Fruit fly (Drosophila melanogaster) whole organism, embryonic: ENCODE results near the gene CG34348.

Experiments used
- CG10543 ChIP-seq: fragments of 200-800 bp; sonication (Bioruptor generic); optimal IDR thresholded peaks from 3 replicates; lab custom pipeline; 2017; ENCODE audit warnings: missing biosample characterization, mild to moderate bottlenecking, missing genetic modification characterization, moderate library complexity
- CG12104 ChIP-seq: fragments of 200-800 bp; sonication (Bioruptor generic); optimal IDR thresholded peaks from 3 replicates; lab custom pipeline; 2016; ENCODE audit warnings: missing biosample characterization, missing genetic modification characterization
- CoRest ChIP-seq: fragments of 200-800 bp; sonication (Bioruptor generic); optimal IDR thresholded peaks from 3 replicates; lab custom pipeline; 2018; ENCODE audit warnings: missing biosample characterization, mild to moderate bottlenecking, missing genetic modification characterization, moderate library complexity
- Dbx ChIP-seq: fragments of 200-800 bp; sonication (Bioruptor generic); IDR thresholded peaks from 3 replicates; pipeline ENCODE4 v1.3.6; 2022; ENCODE audit warnings: missing biosample characterization, missing genetic modification characterization
- HmgZ ChIP-seq: fragments of 200-800 bp; sonication (Bioruptor generic); optimal IDR thresholded peaks from 2 replicates; lab custom pipeline; 2018; ENCODE audit warnings: missing biosample characterization, mild to moderate bottlenecking, missing genetic modification characterization
- Hsf ChIP-seq: fragments of 200-800 bp; sonication (Bioruptor generic); optimal IDR thresholded peaks from 3 replicates; lab custom pipeline; 2016; ENCODE audit warnings: missing biosample characterization, missing genetic modification characterization
- Nf-YC ChIP-seq: fragments of 200-800 bp; optimal IDR thresholded peaks from 3 replicates; lab custom pipeline; 2019; ENCODE audit warnings: missing biosample characterization, mild to moderate bottlenecking, missing genetic modification characterization, moderate library complexity
- Rfx ChIP-seq: fragments of 200-800 bp; sonication (Bioruptor generic); IDR thresholded peaks from 2 replicates; pipeline ENCODE4 v1.3.6; 2022; ENCODE audit warnings: missing biosample characterization, missing genetic modification characterization
- Xrp1 ChIP-seq: fragments of 200-800 bp; sonication (Bioruptor generic); IDR thresholded peaks from 2 replicates; pipeline ENCODE4 v1.3.6; 2022; ENCODE audit warnings: missing biosample characterization, missing genetic modification characterization
- bcd ChIP-seq: fragments of 200-800 bp; sonication (Bioruptor generic); optimal IDR thresholded peaks from 2 replicates; lab custom pipeline; 2017; ENCODE audit warnings: missing biosample characterization, mild to moderate bottlenecking, missing genetic modification characterization
- chinmo ChIP-seq: fragments of 200-800 bp; sonication (Bioruptor generic); IDR thresholded peaks from 4 replicates; pipeline ENCODE4 v1.3.6; 2022; ENCODE audit warnings: missing biosample characterization, missing genetic modification characterization; ENCODE audit not compliant: partially characterized antibody
- crol ChIP-seq: fragments of 200-800 bp; sonication (Bioruptor generic); IDR thresholded peaks from 2 replicates; pipeline ENCODE4 v1.3.6; 2022; ENCODE audit warnings: missing biosample characterization, missing genetic modification characterization
- grau ChIP-seq: fragments of 200-800 bp; optimal IDR thresholded peaks from 3 replicates; lab custom pipeline; 2019; ENCODE audit warnings: missing biosample characterization, mild to moderate bottlenecking, missing genetic modification characterization, moderate library complexity
- maf-S ChIP-seq: fragments of 200-800 bp; sonication (Bioruptor generic); optimal IDR thresholded peaks from 2 replicates; lab custom pipeline; 2016; ENCODE audit warnings: missing biosample characterization, missing genetic modification characterization
- sens ChIP-seq: fragments of 200-800 bp; sonication (Bioruptor generic); peaks from one replicate; lab custom pipeline; 2016; ENCODE audit warnings: missing biosample characterization, missing genetic modification characterization
- sqz ChIP-seq: fragments of 200-800 bp; sonication (Bioruptor generic); optimal IDR thresholded peaks from 3 replicates; lab custom pipeline; 2018; ENCODE audit warnings: missing biosample characterization, mild to moderate bottlenecking, missing genetic modification characterization
- sug ChIP-seq: fragments of 200-800 bp; optimal IDR thresholded peaks from 2 replicates; lab custom pipeline; 2019; ENCODE audit warnings: missing biosample characterization, mild to moderate bottlenecking, missing genetic modification characterization, moderate library complexity

Gene CG34348

DNA sequence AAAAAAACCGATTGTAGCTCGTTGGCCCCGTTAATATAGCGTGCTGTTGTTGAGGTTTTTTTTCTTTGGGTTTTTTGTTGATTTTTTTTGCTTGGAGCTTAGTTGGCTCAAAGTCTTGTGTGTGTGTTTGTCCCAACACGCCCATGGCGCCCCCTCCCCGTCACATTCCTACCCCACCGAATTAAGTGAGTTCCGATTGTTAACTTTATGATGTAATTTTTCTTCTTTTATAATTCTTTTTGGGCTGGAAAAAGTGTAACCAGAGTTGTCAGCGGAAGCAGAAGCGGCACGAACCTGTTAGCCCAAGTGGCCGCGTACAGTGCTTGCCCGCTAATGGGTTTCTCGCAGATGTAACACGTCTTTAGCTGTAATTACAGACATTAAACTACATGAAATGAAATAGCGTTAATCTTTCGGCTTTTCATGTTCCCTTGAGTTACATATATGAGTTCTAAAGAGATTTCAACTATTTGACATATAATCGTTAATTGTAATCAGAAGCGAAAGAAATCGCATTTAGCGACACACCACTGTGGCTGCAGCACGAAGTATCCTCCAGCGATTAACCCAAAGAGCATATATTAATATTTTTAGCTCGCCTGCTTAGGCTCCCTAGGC, 53.4 kb downstream of the CG34348 start (continued):
- TF ChIP-seq CG12104 (GFP tag; lab: Kevin White, UChicago) (no peak), Xrp1 (peak; percentile 25; the same call in 1 of the 2 replicates), Nf-YC (tag; lab: Kevin White, UChicago) (peak; percentile 2), Hsf (GFP tag; lab: Kevin White, UChicago) (peak; percentile 8), bcd (GFP tag; lab: Kevin White, UChicago) (no peak), grau (tag; lab: Kevin White, UChicago) (peak; percentile 88), crol (GFP tag; lab: Robert Waterston, UW) (peak; percentile 48; the same call in 1 of the 2 replicates), sens (GFP tag; lab: Kevin White, UChicago) (peak; percentile 53), Dbx (GFP tag; lab: Robert Waterston, UW) (0 out of 3 replicates have a peak, but pooled peaks have one; percentile 47), HmgZ (peak; percentile 47), sug (tag; lab: Kevin White, UChicago) (peak; percentile 24), chinmo (0 out of 4 replicates have a peak, but pooled peaks have one; percentile 43), CoRest (no peak), maf-S (GFP tag; lab: Kevin White, UChicago) (no peak), sqz (GFP tag; lab: Kevin White, UChicago) (peak; percentile 90), CG10543 (GFP tag; lab: Kevin White, UChicago) (peak; percentile 32), Rfx (0 out of 2 replicates have a peak, but pooled peaks have one; percentile 55)
